Worm (Caenorhabditis elegans) whole organism, young adult: ENCODE results near the gene srx-8.

ENCODE experiments used
- lir-1 ChIP-seq: fragments of 200-800 bp; sonication (Bioruptor generic); conservative IDR thresholded peaks from 2 replicates; pipeline ENCODE4 v1.3.6; 2022; ENCODE audit warnings: missing genetic modification reagents, missing genetic modification characterization, missing compliant biosample characterization
- nhr-179 ChIP-seq: sonication (generic microtip); optimal IDR thresholded peaks from 2 replicates; lab custom pipeline; 2016; ENCODE audit warnings: mild to moderate bottlenecking, missing genetic modification characterization, missing compliant biosample characterization
- ztf-22 ChIP-seq: fragments of 200-800 bp; sonication (Bioruptor generic); optimal IDR thresholded peaks from 2 replicates; lab custom pipeline; 2018; ENCODE audit warnings: mild to moderate bottlenecking, missing genetic modification characterization, moderate library complexity, missing compliant biosample characterization

- TF ChIP-seq lir-1 (GFP tag; lab: Robert Waterston, UW): no peak
- TF ChIP-seq ztf-22 (GFP tag; lab: Kevin White, UChicago): no peak
- TF ChIP-seq nhr-179 (tag; lab: Kevin White, UChicago): no peak
Observed at ce11 chrV:604105-604504, 48.1 kb upstream of the srx-8 start, which contains the start of gene srlf-37.
